Fruit fly (Drosophila melanogaster) whole organism, embryonic: ENCODE measurements around the gene CG32651.

Experiments
- Aef1 ChIP-seq: fragments of 200-800 bp; sonication (Bioruptor generic); IDR thresholded peaks from 3 replicates; pipeline ENCODE4 v1.3.6; 2022; ENCODE audit warnings: missing biosample characterization, missing genetic modification characterization
- CG11398 ChIP-seq: fragments of 200-800 bp; sonication (Bioruptor generic); optimal IDR thresholded peaks from 2 replicates; lab custom pipeline; 2016; ENCODE audit warnings: missing biosample characterization, missing genetic modification characterization
- CG12155 ChIP-seq: fragments of 200-800 bp; sonication (Bioruptor generic); optimal IDR thresholded peaks from 3 replicates; lab custom pipeline; 2016; ENCODE audit warnings: missing biosample characterization, missing genetic modification characterization
- CG12236 ChIP-seq: fragments of 200-800 bp; sonication (Bioruptor generic); optimal IDR thresholded peaks from 2 replicates; lab custom pipeline; 2016; ENCODE audit warnings: missing biosample characterization, missing genetic modification characterization
- CG12942 ChIP-seq: fragments of 200-800 bp; sonication (Bioruptor generic); optimal IDR thresholded peaks from 3 replicates; lab custom pipeline; 2016; ENCODE audit warnings: missing biosample characterization, missing genetic modification characterization
- CG13775 ChIP-seq: fragments of 200-800 bp; sonication (Bioruptor generic); optimal IDR thresholded peaks from 3 replicates; lab custom pipeline; 2017; ENCODE audit warnings: missing biosample characterization, mild to moderate bottlenecking, missing genetic modification characterization
- CG14860 ChIP-seq: fragments of 200-800 bp; sonication (Bioruptor generic); IDR thresholded peaks from 3 replicates; pipeline ENCODE4 v1.3.6; 2022; ENCODE audit warnings: missing biosample characterization, missing genetic modification characterization; ENCODE audit not compliant: partially characterized antibody
- CG15514 ChIP-seq: fragments of 200-800 bp; sonication (Bioruptor generic); optimal IDR thresholded peaks from 3 replicates; lab custom pipeline; 2017; ENCODE audit warnings: missing biosample characterization, missing genetic modification characterization, mild to moderate bottlenecking, moderate library complexity, missing genetic modification reagents
- CG31224 ChIP-seq: fragments of 200-800 bp; sonication (Bioruptor generic); IDR thresholded peaks from 2 replicates; pipeline ENCODE4 v1.3.6; 2022; ENCODE audit warnings: missing biosample characterization, missing genetic modification characterization
- CG3407 ChIP-seq: fragments of 200-800 bp; sonication (Bioruptor generic); optimal IDR thresholded peaks from 2 replicates; lab custom pipeline; 2018; ENCODE audit warnings: missing biosample characterization, mild to moderate bottlenecking, missing genetic modification characterization
- CG34376 ChIP-seq: fragments of 200-800 bp; sonication (Bioruptor generic); optimal IDR thresholded peaks from 2 replicates; lab custom pipeline; 2018; ENCODE audit warnings: missing biosample characterization, mild to moderate bottlenecking, missing genetic modification characterization
- CG42726 ChIP-seq: fragments of 200-800 bp; sonication (Bioruptor generic); IDR thresholded peaks from 2 replicates; pipeline ENCODE4 v1.3.6; 2022; ENCODE audit warnings: missing biosample characterization, missing genetic modification characterization; ENCODE audit not compliant: partially characterized antibody
- CG5180 ChIP-seq: fragments of 200-800 bp; sonication (Bioruptor generic); optimal IDR thresholded peaks from 3 replicates; lab custom pipeline; 2017; ENCODE audit warnings: missing biosample characterization, missing genetic modification characterization, mild to moderate bottlenecking, moderate library complexity, missing genetic modification reagents
- CG5245 ChIP-seq: fragments of 200-800 bp; sonication (Bioruptor generic); optimal IDR thresholded peaks from 3 replicates; lab custom pipeline; 2016; ENCODE audit warnings: missing biosample characterization, missing genetic modification characterization
- CG7372 ChIP-seq: fragments of 200-800 bp; sonication (Bioruptor generic); IDR thresholded peaks from 2 replicates; pipeline ENCODE4 v1.3.6; 2022; ENCODE audit warnings: missing biosample characterization, missing genetic modification characterization
- CG7987 ChIP-seq: fragments of 200-800 bp; sonication (Bioruptor generic); optimal IDR thresholded peaks from 2 replicates; lab custom pipeline; 2018; ENCODE audit warnings: missing biosample characterization, mild to moderate bottlenecking, missing genetic modification characterization, moderate library complexity
- CG8281 ChIP-seq: fragments of 200-800 bp; sonication (Bioruptor generic); optimal IDR thresholded peaks from 2 replicates; lab custom pipeline; 2018; ENCODE audit warnings: missing biosample characterization, mild to moderate bottlenecking, missing genetic modification characterization, moderate library complexity
- CG8290 ChIP-seq, 3 experiments: fragments of 200-800 bp; sonication (Bioruptor generic); optimal IDR thresholded peaks; 2 replicates each; lab custom pipeline; 2016 to 2019; ENCODE audit warnings: missing biosample characterization in 3 of 3, missing genetic modification characterization in 3 of 3, mild to moderate bottlenecking in 2 of 3, moderate library complexity in 1 of 3
- CG8765 ChIP-seq: fragments of 200-800 bp; sonication (Bioruptor generic); IDR thresholded peaks from 2 replicates; pipeline ENCODE4 v1.3.6; 2022; ENCODE audit warnings: missing biosample characterization, missing genetic modification characterization
- CG9876 ChIP-seq: fragments of 200-800 bp; sonication (Bioruptor generic); optimal IDR thresholded peaks from 2 replicates; lab custom pipeline; 2016; ENCODE audit warnings: missing biosample characterization, missing genetic modification characterization
- CoRest ChIP-seq: fragments of 200-800 bp; sonication (Bioruptor generic); optimal IDR thresholded peaks from 3 replicates; lab custom pipeline; 2018; ENCODE audit warnings: missing biosample characterization, mild to moderate bottlenecking, missing genetic modification characterization, moderate library complexity
- Dek ChIP-seq: fragments of 200-800 bp; sonication (Bioruptor generic); optimal IDR thresholded peaks from 3 replicates; lab custom pipeline; 2019; ENCODE audit warnings: missing biosample characterization, mild to moderate bottlenecking, missing genetic modification characterization, moderate library complexity
- Eip74EF ChIP-seq, 2 experiments: fragments of 200-800 bp in 1 of 2; fragments of >200 bp in 1 of 2; sonication (Bioruptor generic) in 1 of 2; optimal IDR thresholded peaks; 2 replicates each; lab custom pipeline; 2017 to 2019; ENCODE audit warnings: missing biosample characterization in 2 of 2, missing genetic modification characterization in 2 of 2, mild to moderate bottlenecking in 1 of 2, moderate library complexity in 1 of 2
- Ets65A ChIP-seq: fragments of 200-800 bp; sonication (Bioruptor generic); peaks from one replicate; lab custom pipeline; 2016; ENCODE audit warnings: missing biosample characterization, missing genetic modification characterization
- Ets97D ChIP-seq: fragments of 200-800 bp; sonication (Bioruptor generic); optimal IDR thresholded peaks from 3 replicates; lab custom pipeline; 2016; ENCODE audit warnings: missing biosample characterization, missing genetic modification characterization
- Fer3 ChIP-seq: fragments of 200-800 bp; sonication (Bioruptor generic); optimal IDR thresholded peaks from 2 replicates; lab custom pipeline; 2018; ENCODE audit warnings: missing biosample characterization, mild to moderate bottlenecking, missing genetic modification characterization, moderate library complexity
- HLH54F ChIP-seq: fragments of 200-800 bp; sonication (Bioruptor generic); optimal IDR thresholded peaks from 3 replicates; lab custom pipeline; 2016; ENCODE audit warnings: missing biosample characterization, missing genetic modification characterization
- Hey ChIP-seq: fragments of 200-800 bp; sonication (Bioruptor generic); optimal IDR thresholded peaks from 3 replicates; lab custom pipeline; 2018; ENCODE audit warnings: missing biosample characterization, mild to moderate bottlenecking, missing genetic modification characterization
- HmgZ ChIP-seq: fragments of 200-800 bp; sonication (Bioruptor generic); optimal IDR thresholded peaks from 2 replicates; lab custom pipeline; 2018; ENCODE audit warnings: missing biosample characterization, mild to moderate bottlenecking, missing genetic modification characterization
- Hmr ChIP-seq: fragments of 200-800 bp; sonication (Bioruptor generic); optimal IDR thresholded peaks from 3 replicates; lab custom pipeline; 2017; ENCODE audit warnings: mild to moderate bottlenecking, missing biosample characterization, missing genetic modification reagents, missing genetic modification characterization
- NC2α ChIP-seq: fragments of 200-800 bp; sonication (Bioruptor generic); optimal IDR thresholded peaks from 2 replicates; lab custom pipeline; 2016; ENCODE audit warnings: missing biosample characterization, missing genetic modification characterization
- Sry-δ ChIP-seq: fragments of 200-800 bp; sonication (Bioruptor generic); optimal IDR thresholded peaks from 2 replicates; lab custom pipeline; 2016; ENCODE audit warnings: missing biosample characterization, missing genetic modification characterization
- Xrp1 ChIP-seq: fragments of 200-800 bp; sonication (Bioruptor generic); IDR thresholded peaks from 2 replicates; pipeline ENCODE4 v1.3.6; 2022; ENCODE audit warnings: missing biosample characterization, missing genetic modification characterization
- chif ChIP-seq, 2 experiments: fragments of 200-800 bp; sonication (Bioruptor generic); optimal IDR thresholded peaks; 3 replicates each; lab custom pipeline; 2016; ENCODE audit warnings: missing biosample characterization in 2 of 2, missing genetic modification characterization in 2 of 2
- dmrt99B ChIP-seq: fragments of 200-800 bp; sonication (Bioruptor generic); optimal IDR thresholded peaks from 2 replicates; lab custom pipeline; 2018; ENCODE audit warnings: missing biosample characterization, mild to moderate bottlenecking, missing genetic modification characterization, moderate library complexity
- fd102C ChIP-seq: fragments of 200-800 bp; sonication (Bioruptor generic); optimal IDR thresholded peaks from 2 replicates; lab custom pipeline; 2018; ENCODE audit warnings: missing biosample characterization, mild to moderate bottlenecking, missing genetic modification characterization, moderate library complexity
- fd3F ChIP-seq: fragments of 200-800 bp; sonication (Bioruptor generic); optimal IDR thresholded peaks from 2 replicates; lab custom pipeline; 2018; ENCODE audit warnings: missing biosample characterization, mild to moderate bottlenecking, missing genetic modification characterization, moderate library complexity
- gfzf ChIP-seq: fragments of 200-800 bp; sonication (Bioruptor generic); optimal IDR thresholded peaks from 2 replicates; lab custom pipeline; 2016; ENCODE audit warnings: missing biosample characterization, mild to moderate bottlenecking, missing genetic modification characterization, moderate library complexity
- grau ChIP-seq: fragments of 200-800 bp; optimal IDR thresholded peaks from 3 replicates; lab custom pipeline; 2019; ENCODE audit warnings: missing biosample characterization, mild to moderate bottlenecking, missing genetic modification characterization, moderate library complexity
- lbe ChIP-seq: fragments of 200-800 bp; sonication (Bioruptor generic); optimal IDR thresholded peaks from 2 replicates; lab custom pipeline; 2016; ENCODE audit warnings: missing biosample characterization, mild to moderate bottlenecking, missing genetic modification characterization
- lilli ChIP-seq: fragments of 200-800 bp; sonication (Bioruptor generic); optimal IDR thresholded peaks from 3 replicates; lab custom pipeline; 2016; ENCODE audit warnings: missing biosample characterization, missing genetic modification characterization
- lov ChIP-seq, 2 experiments: fragments of 200-800 bp in 1 of 2; fragments of >200 bp in 1 of 2; sonication (Bioruptor generic) in 1 of 2; IDR thresholded peaks in 1 of 2; optimal IDR thresholded peaks in 1 of 2; 2 replicates in 1 of 2; 3 replicates in 1 of 2; pipeline versions ENCODE4 v1.3.6 to Lab custom; 2017 to 2022; ENCODE audit warnings: missing biosample characterization in 1 of 2, missing genetic modification characterization in 1 of 2
- mam ChIP-seq: fragments of 200-800 bp; sonication (Bioruptor generic); optimal IDR thresholded peaks from 3 replicates; lab custom pipeline; 2016; ENCODE audit warnings: missing biosample characterization, missing genetic modification characterization
- prd ChIP-seq, 3 experiments: fragments of >200 bp in 2 of 3; fragments of 200-800 bp in 1 of 3; sonication (Bioruptor generic) in 1 of 3; optimal IDR thresholded peaks in 2 of 3; IDR thresholded peaks in 1 of 3; 2 replicates in 2 of 3; 3 replicates in 1 of 3; pipeline versions ENCODE4 v1.3.6 to Lab custom; 2017 to 2022; ENCODE audit warnings: missing biosample characterization in 1 of 3, missing genetic modification characterization in 1 of 3
- row ChIP-seq: fragments of 200-800 bp; sonication (Bioruptor generic); IDR thresholded peaks from 3 replicates; pipeline ENCODE4 v1.3.6; 2022; ENCODE audit warnings: missing biosample characterization, missing genetic modification characterization
- salm ChIP-seq: fragments of 200-800 bp; sonication (Bioruptor generic); optimal IDR thresholded peaks from 2 replicates; lab custom pipeline; 2018; ENCODE audit warnings: missing biosample characterization, mild to moderate bottlenecking, missing genetic modification characterization
- schlank ChIP-seq: fragments of 200-800 bp; sonication (Bioruptor generic); optimal IDR thresholded peaks from 2 replicates; lab custom pipeline; 2018; ENCODE audit warnings: missing biosample characterization, mild to moderate bottlenecking, missing genetic modification characterization
- tup ChIP-seq: fragments of 200-800 bp; sonication (Bioruptor generic); optimal IDR thresholded peaks from 2 replicates; lab custom pipeline; 2016; ENCODE audit warnings: missing biosample characterization, mild to moderate bottlenecking, missing genetic modification characterization, moderate library complexity
- wek ChIP-seq: fragments of 200-800 bp; sonication (Bioruptor generic); optimal IDR thresholded peaks from 3 replicates; lab custom pipeline; 2018; ENCODE audit warnings: missing biosample characterization, mild to moderate bottlenecking, missing genetic modification characterization, moderate library complexity

Gene CG32651

dm6 chrX:12391732-12392131 lies 16.5 kb downstream of the CG32651 start:
- no peak for TF ChIP-seq CG13775 (GFP tag; lab: Kevin White, UChicago)
- TF ChIP-seq Sry-δ, result no peak
- no peak for TF ChIP-seq CG34376 (GFP tag; lab: Kevin White, UChicago)
- TF ChIP-seq CG42726 (GFP tag; lab: Robert Waterston, UW), result no peak
- TF ChIP-seq Ets65A, result peak; percentile 64
- no peak for TF ChIP-seq Eip74EF (GFP tag; optimal IDR thresholded peaks at IDR 0.05; lab: Kevin White, UChicago)
- no peak for TF ChIP-seq fd102C (GFP tag; lab: Kevin White, UChicago)
- peak; percentile 4 for TF ChIP-seq CG15514
- TF ChIP-seq CG8290 (GFP tag; optimal IDR thresholded peaks at IDR 0.05; lab: Kevin White, UChicago), result no peak
- no peak for TF ChIP-seq CG8290 (tag; optimal IDR thresholded peaks at IDR 0.05; lab: Kevin White, UChicago)
- TF ChIP-seq dmrt99B, result peak; percentile 16
- TF ChIP-seq CG9876 (GFP tag; lab: Kevin White, UChicago), result no peak
- no peak for TF ChIP-seq CG5245 (GFP tag; lab: Kevin White, UChicago)
- TF ChIP-seq HLH54F (GFP tag; lab: Kevin White, UChicago), result no peak
- 0 out of 3 replicates have a peak, but pooled peaks have one; percentile 12 for TF ChIP-seq row (GFP tag; lab: Robert Waterston, UW)
- TF ChIP-seq schlank (tag; lab: Kevin White, UChicago), result no peak
- TF ChIP-seq Ets97D (GFP tag; lab: Kevin White, UChicago), result no peak
- no peak for TF ChIP-seq CG31224
- TF ChIP-seq Hmr (GFP tag; lab: Kevin White, UChicago), result peak; percentile 11
- no peak for TF ChIP-seq fd3F (GFP tag; lab: Kevin White, UChicago)
- no peak for TF ChIP-seq Aef1 (GFP tag; lab: Robert Waterston, UW)
- no peak for TF ChIP-seq CG8765 (GFP tag; lab: Robert Waterston, UW)
- TF ChIP-seq lbe (GFP tag; lab: Kevin White, UChicago), result no peak
- TF ChIP-seq CG12942 (GFP tag; lab: Kevin White, UChicago), result no peak
- no peak for TF ChIP-seq Dek
- no peak for TF ChIP-seq wek (GFP tag; lab: Kevin White, UChicago)
- TF ChIP-seq HmgZ (tag; lab: Kevin White, UChicago), result no peak
- TF ChIP-seq CG8281 (tag; lab: Kevin White, UChicago), result no peak
- TF ChIP-seq grau, result peak; percentile 10
- TF ChIP-seq CG11398 (GFP tag; lab: Kevin White, UChicago), result no peak
- no peak for TF ChIP-seq salm (tag; lab: Kevin White, UChicago)
- no peak for TF ChIP-seq CoRest (tag; lab: Kevin White, UChicago)
- TF ChIP-seq NC2α (GFP tag; lab: Kevin White, UChicago), result no peak
- TF ChIP-seq tup (GFP tag; lab: Kevin White, UChicago), result no peak
- no peak for TF ChIP-seq CG7372
- no peak for TF ChIP-seq CG3407 (GFP tag; lab: Kevin White, UChicago)
- no peak for TF ChIP-seq Hey (tag; lab: Kevin White, UChicago)
- TF ChIP-seq Fer3, result peak; percentile 10
- TF ChIP-seq mam (GFP tag; lab: Kevin White, UChicago), result no peak
- TF ChIP-seq lov (optimal IDR thresholded peaks at IDR 0.05; lab: Kevin White, UChicago), result no peak
- TF ChIP-seq lov (GFP tag; IDR thresholded peaks at IDR 0.05; lab: Robert Waterston, UW), result no peak
- TF ChIP-seq CG5180 (GFP tag; lab: Kevin White, UChicago), result no peak
- no peak for TF ChIP-seq prd (optimal IDR thresholded peaks at IDR 0.05; lab: Kevin White, UChicago)
- TF ChIP-seq prd (GFP tag; IDR thresholded peaks at IDR 0.05; lab: Robert Waterston, UW), result no peak
- TF ChIP-seq gfzf (GFP tag; lab: Kevin White, UChicago), result no peak
- TF ChIP-seq chif (GFP tag; optimal IDR thresholded peaks at IDR 0.05; lab: Kevin White, UChicago), result no peak
- no peak for TF ChIP-seq CG12155 (GFP tag; lab: Kevin White, UChicago)
- no peak for TF ChIP-seq CG12236
- no peak for TF ChIP-seq CG7987 (GFP tag; lab: Kevin White, UChicago)
- TF ChIP-seq CG14860, result no peak
- TF ChIP-seq lilli (GFP tag; lab: Kevin White, UChicago), result no peak
- TF ChIP-seq Xrp1, result no peak
